Worm (Caenorhabditis elegans) whole organism, L4 larva: ENCODE data around the gene C55A1.6.

Source experiments
- D1046.2 ChIP-seq: fragments of 200-800 bp; sonication (Bioruptor generic); IDR thresholded peaks from 2 replicates; pipeline ENCODE4 v1.3.6; 2022; ENCODE audit warnings: missing genetic modification characterization, missing compliant biosample characterization
- R02D3.7 ChIP-seq: fragments of 150-350 bp; sonication (generic microtip); optimal IDR thresholded peaks from 3 replicates; lab custom pipeline; 2014; ENCODE audit warnings: missing biosample characterization, missing genetic modification characterization
- T20F7.1 ChIP-seq: fragments of 200-800 bp; sonication (Bioruptor generic); optimal IDR thresholded peaks from 2 replicates; lab custom pipeline; 2018; ENCODE audit warnings: mild to moderate bottlenecking, missing genetic modification characterization, missing compliant biosample characterization
- T26A8.4 ChIP-seq: fragments of 200-800 bp; sonication (Bioruptor generic); IDR thresholded peaks from 2 replicates; pipeline ENCODE4 v1.3.6; 2022; ENCODE audit warnings: missing genetic modification characterization, missing compliant biosample characterization
- Y105C5A.15 ChIP-seq: fragments of 200-800 bp; sonication (Bioruptor generic); IDR thresholded peaks from 2 replicates; pipeline ENCODE4 v1.3.6; 2022; ENCODE audit warnings: missing genetic modification characterization, missing compliant biosample characterization
- aha-1 ChIP-seq: fragments of 150-350 bp; peaks from one replicate; lab custom pipeline; 2014; ENCODE audit warnings: missing biosample characterization, missing genetic modification characterization
- ama-1 ChIP-seq: fragments of 150-350 bp; optimal IDR thresholded peaks from 2 replicates; lab custom pipeline; 2014; ENCODE audit warnings: inconsistent platforms, mixed read lengths
- arid-1 ChIP-seq: fragments of 200-800 bp; sonication (Bioruptor generic); conservative IDR thresholded peaks from 2 replicates; pipeline ENCODE4 v1.3.6; 2022; ENCODE audit warnings: missing genetic modification reagents, missing genetic modification characterization, missing compliant biosample characterization
- attf-4 ChIP-seq: sonication (generic microtip); optimal IDR thresholded peaks from 3 replicates; lab custom pipeline; 2017; ENCODE audit warnings: missing biosample characterization, missing genetic modification characterization
- ceh-62 ChIP-seq: sonication (generic microtip); optimal IDR thresholded peaks from 2 replicates; lab custom pipeline; 2017; ENCODE audit warnings: missing biosample characterization, missing genetic modification characterization
- daf-19 ChIP-seq: fragments of 200-800 bp; sonication (Bioruptor generic); conservative IDR thresholded peaks from 2 replicates; pipeline ENCODE4 v1.3.6; 2022; ENCODE audit warnings: missing genetic modification characterization, missing compliant biosample characterization
- dmd-6 ChIP-seq: fragments of 200-800 bp; sonication (Bioruptor generic); IDR thresholded peaks from 2 replicates; pipeline ENCODE4 v1.3.6; 2022; ENCODE audit warnings: missing genetic modification reagents, missing genetic modification characterization, missing compliant biosample characterization
- dmd-9 ChIP-seq: fragments of 200-800 bp; sonication (Bioruptor generic); IDR thresholded peaks from 2 replicates; pipeline ENCODE4 v1.3.6; 2022; ENCODE audit warnings: missing genetic modification reagents, missing genetic modification characterization, missing compliant biosample characterization
- egl-27 ChIP-seq: sonication (generic microtip); optimal IDR thresholded peaks from 3 replicates; lab custom pipeline; 2017; ENCODE audit warnings: missing biosample characterization, missing genetic modification reagents, missing genetic modification characterization
- gei-8 ChIP-seq: fragments of 200-800 bp; sonication (Bioruptor generic); optimal IDR thresholded peaks from 2 replicates; lab custom pipeline; 2018; ENCODE audit warnings: mild to moderate bottlenecking, missing genetic modification characterization, missing compliant biosample characterization
- hif-1 ChIP-seq, 2 experiments: sonication (generic microtip); optimal IDR thresholded peaks; 2 replicates each; lab custom pipeline; 2016 to 2017; ENCODE audit warnings: missing compliant biosample characterization in 2 of 2, missing genetic modification characterization in 2 of 2, missing genetic modification reagents in 2 of 2, missing genotype in 2 of 2, mild to moderate bottlenecking in 1 of 2
- hlh-11 ChIP-seq: fragments of 200-800 bp; sonication (Bioruptor generic); optimal IDR thresholded peaks from 2 replicates; lab custom pipeline; 2018; ENCODE audit warnings: mild to moderate bottlenecking, missing genetic modification characterization, missing compliant biosample characterization
- hmg-1.1 ChIP-seq: fragments of 200-800 bp; sonication (Bioruptor generic); IDR thresholded peaks from 2 replicates; pipeline ENCODE4 v1.3.6; 2022; ENCODE audit warnings: missing genetic modification reagents, missing genetic modification characterization, missing compliant biosample characterization
- lin-29 ChIP-seq: fragments of 200-800 bp; sonication (Bioruptor generic); IDR thresholded peaks from 2 replicates; pipeline ENCODE4 v1.3.6; 2022; ENCODE audit warnings: missing genetic modification reagents, missing genetic modification characterization, missing compliant biosample characterization
- lin-38 ChIP-seq: fragments of 200-800 bp; sonication (Bioruptor generic); IDR thresholded peaks from 2 replicates; pipeline ENCODE4 v1.3.6; 2022; ENCODE audit warnings: missing genetic modification reagents, missing genetic modification characterization, missing compliant biosample characterization
- lin-39 ChIP-seq: fragments of 150-350 bp; optimal IDR thresholded peaks from 2 replicates; lab custom pipeline; 2014; ENCODE audit warnings: missing biosample characterization, missing genetic modification reagents, missing genetic modification characterization
- lir-3 ChIP-seq: sonication (generic microtip); optimal IDR thresholded peaks from 2 replicates; lab custom pipeline; 2016; ENCODE audit warnings: mild to moderate bottlenecking, missing genetic modification characterization, missing compliant biosample characterization
- madf-9 ChIP-seq: fragments of 200-800 bp; sonication (Bioruptor generic); conservative IDR thresholded peaks from 2 replicates; pipeline ENCODE4 v1.3.6; 2022; ENCODE audit warnings: missing genetic modification reagents, missing genetic modification characterization, missing compliant biosample characterization
- mdl-1 ChIP-seq, 2 experiments: fragments of 150-350 bp in 1 of 2; sonication (generic microtip) in 1 of 2; optimal IDR thresholded peaks; 2 replicates each; lab custom pipeline; 2014 to 2017; ENCODE audit warnings: missing biosample characterization in 2 of 2, missing genetic modification characterization in 2 of 2
- mep-1 ChIP-seq: fragments of 150-350 bp; sonication (generic microtip); optimal IDR thresholded peaks from 3 replicates; lab custom pipeline; 2014; ENCODE audit warnings: missing biosample characterization, missing genetic modification characterization
- mes-2 ChIP-seq: sonication (generic microtip); optimal IDR thresholded peaks from 2 replicates; lab custom pipeline; 2016; ENCODE audit warnings: missing genotype, mild to moderate bottlenecking, missing genetic modification characterization, missing compliant biosample characterization; ENCODE audit not compliant: poor library complexity, severe bottlenecking
- mxl-2 ChIP-seq: fragments of 200-800 bp; sonication (Bioruptor generic); conservative IDR thresholded peaks from 2 replicates; pipeline ENCODE4 v1.3.6; 2022; ENCODE audit warnings: missing genetic modification reagents, missing genetic modification characterization, missing compliant biosample characterization
- nhr-11 ChIP-seq: fragments of 150-350 bp; optimal IDR thresholded peaks from 2 replicates; lab custom pipeline; 2014; ENCODE audit warnings: missing biosample characterization, missing genetic modification characterization
- nhr-111 ChIP-seq: fragments of 200-800 bp; sonication (Bioruptor generic); optimal IDR thresholded peaks from 2 replicates; lab custom pipeline; 2018; ENCODE audit warnings: mild to moderate bottlenecking, missing genetic modification characterization, missing compliant biosample characterization
- nhr-237 ChIP-seq: sonication (generic microtip); optimal IDR thresholded peaks from 2 replicates; lab custom pipeline; 2017; ENCODE audit warnings: missing biosample characterization, missing genetic modification characterization
- nhr-25 ChIP-seq: sonication (generic microtip); optimal IDR thresholded peaks from 2 replicates; lab custom pipeline; 2017; ENCODE audit warnings: missing genetic modification characterization, mild to moderate bottlenecking, missing compliant biosample characterization, antibody characterized with exemption, moderate library complexity, borderline replicate concordance; ENCODE audit not compliant: insufficient read depth
- nhr-28 ChIP-seq: fragments of 150-350 bp; optimal IDR thresholded peaks from 2 replicates; lab custom pipeline; 2014; ENCODE audit warnings: missing biosample characterization, missing genetic modification characterization
- nhr-41 ChIP-seq: fragments of 200-800 bp; sonication (Bioruptor generic); IDR thresholded peaks from 2 replicates; pipeline ENCODE4 v1.3.6; 2022; ENCODE audit warnings: missing genetic modification reagents, missing genetic modification characterization, missing compliant biosample characterization
- nhr-77 ChIP-seq: fragments of 150-350 bp; optimal IDR thresholded peaks from 2 replicates; lab custom pipeline; 2014; ENCODE audit warnings: missing biosample characterization, missing genetic modification characterization
- pha-4 ChIP-seq, 2 experiments: fragments of 150-350 bp in 1 of 2; fragments of 200-800 bp in 1 of 2; sonication (Bioruptor generic) in 1 of 2; IDR thresholded peaks in 1 of 2; optimal IDR thresholded peaks in 1 of 2; 2 replicates each; pipeline versions ENCODE4 v1.3.6 to Lab custom; 2014 to 2022; ENCODE audit warnings: missing genetic modification characterization in 2 of 2, missing genetic modification reagents in 2 of 2, missing biosample characterization in 1 of 2, missing compliant biosample characterization in 1 of 2
- pqm-1 ChIP-seq: sonication (generic microtip); optimal IDR thresholded peaks from 2 replicates; lab custom pipeline; 2017; ENCODE audit warnings: missing biosample characterization, missing genetic modification characterization
- rbr-2 ChIP-seq: sonication (generic microtip); optimal IDR thresholded peaks from 2 replicates; lab custom pipeline; 2016; ENCODE audit warnings: missing genotype, missing genetic modification characterization, missing compliant biosample characterization
- tag-97 ChIP-seq: fragments of 200-800 bp; sonication (Bioruptor generic); IDR thresholded peaks from 2 replicates; pipeline ENCODE4 v1.3.6; 2022; ENCODE audit warnings: missing genetic modification characterization, missing compliant biosample characterization
- tra-1 ChIP-seq: fragments of 200-800 bp; sonication (Bioruptor generic); IDR thresholded peaks from 2 replicates; pipeline ENCODE4 v1.3.6; 2022; ENCODE audit warnings: missing genetic modification reagents, missing genetic modification characterization, missing compliant biosample characterization
- unc-130 ChIP-seq: sonication (generic microtip); optimal IDR thresholded peaks from 2 replicates; lab custom pipeline; 2016; ENCODE audit warnings: missing genetic modification reagents, missing genetic modification characterization, missing compliant biosample characterization
- vab-7 ChIP-seq: fragments of 200-800 bp; sonication (Bioruptor generic); IDR thresholded peaks from 2 replicates; pipeline ENCODE4 v1.3.6; 2022; ENCODE audit warnings: missing genetic modification reagents, missing genetic modification characterization, missing compliant biosample characterization
- zag-1 ChIP-seq: fragments of 150-350 bp; optimal IDR thresholded peaks from 2 replicates; lab custom pipeline; 2014; ENCODE audit warnings: missing biosample characterization, missing genetic modification characterization
- zfp-2 ChIP-seq: sonication (generic microtip); optimal IDR thresholded peaks from 2 replicates; lab custom pipeline; 2016; ENCODE audit warnings: mild to moderate bottlenecking, missing genetic modification characterization, missing compliant biosample characterization
- zip-2 ChIP-seq: fragments of 150-350 bp; optimal IDR thresholded peaks from 2 replicates; lab custom pipeline; 2014; ENCODE audit warnings: missing biosample characterization, missing genetic modification characterization

The C55A1.6 gene

DNA sequence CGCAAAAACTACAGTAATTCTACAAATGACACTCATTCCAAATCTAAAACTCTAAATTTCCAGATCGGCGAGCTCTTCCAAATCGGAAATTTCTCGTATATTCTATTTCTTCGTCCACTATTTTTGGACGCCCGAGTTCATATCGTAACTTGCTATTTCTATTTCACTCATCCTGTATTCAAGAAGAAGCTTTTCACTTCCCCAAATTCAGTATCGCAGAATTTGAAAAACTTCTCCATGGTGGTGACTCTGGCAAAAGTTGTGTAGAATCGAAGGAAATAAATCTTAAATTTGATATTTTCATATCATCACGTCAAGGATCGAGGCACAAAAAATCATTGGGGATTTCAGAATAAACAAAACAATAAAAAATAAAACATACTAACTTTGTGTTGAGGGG lies 4.3 kb downstream of the C55A1.6 start (continued):
- TF ChIP-seq lin-29 (GFP tag; lab: Robert Waterston, UW) (no peak), ama-1 (peak; percentile 87)

DNA sequence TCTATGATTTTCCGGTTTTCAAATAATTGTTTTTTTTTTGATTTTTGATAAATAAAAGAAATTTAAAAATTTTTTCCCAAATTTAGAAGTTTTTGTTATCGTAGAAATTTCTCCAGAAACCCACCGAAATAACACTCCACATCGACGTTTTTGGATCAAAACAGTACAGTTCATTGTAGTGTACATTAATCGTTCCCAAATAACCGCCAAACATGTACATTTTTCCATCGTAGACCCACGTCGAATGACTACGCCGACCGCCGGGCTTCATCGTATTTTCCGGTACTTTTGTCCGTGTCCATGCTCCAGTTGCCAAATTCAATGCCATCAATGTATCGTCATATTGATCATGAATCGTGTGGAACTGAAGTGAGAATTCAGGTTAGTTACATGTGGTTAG lies 6.3 kb downstream of the C55A1.6 start, which contains the start of gene F53E4.2:
F53E4.2 (plus strand) TSS at position 301 of the 400 bp plus-strand sequence.
- TF ChIP-seq nhr-28, result no peak
- TF ChIP-seq D1046.2, result 0 out of 2 replicates have a peak, but pooled peaks have one; percentile 16
- no peak for TF ChIP-seq nhr-111 (GFP tag; lab: Kevin White, UChicago)

DNA sequence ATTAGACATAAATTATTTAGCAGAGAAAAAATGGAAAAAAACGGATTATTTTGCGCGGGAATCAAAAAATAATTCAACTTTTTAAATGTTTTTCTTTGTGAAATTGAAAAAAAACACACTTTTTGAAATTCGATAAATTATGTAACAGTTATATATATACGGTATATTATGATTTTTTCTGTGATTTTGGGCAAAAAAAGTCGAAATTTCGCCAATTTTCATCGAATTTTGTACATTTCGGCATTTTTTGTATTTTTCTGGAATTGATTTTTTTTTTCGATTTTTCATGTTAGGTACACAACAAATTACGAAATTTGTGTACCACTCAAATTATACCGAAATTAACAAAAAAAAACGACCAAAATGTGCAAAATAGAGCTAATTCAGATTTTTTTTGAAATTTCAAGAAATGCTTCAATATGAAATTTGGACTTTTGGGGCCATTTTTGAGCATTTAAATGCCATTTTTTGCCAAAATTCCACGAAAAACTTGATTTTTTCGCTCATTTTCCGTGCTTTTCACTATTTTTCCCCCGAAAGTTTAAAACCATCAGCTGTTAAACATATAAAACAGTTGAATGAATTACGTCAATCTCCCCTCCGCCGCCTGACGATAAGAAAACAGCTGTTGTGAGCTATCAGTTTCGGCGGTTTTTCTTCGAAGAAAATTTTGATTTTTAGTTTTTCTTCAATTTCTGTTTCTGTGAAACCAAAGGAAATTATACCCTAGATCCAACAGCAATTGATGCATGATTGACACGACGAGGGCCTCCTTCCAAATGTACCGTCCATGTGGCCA lies 10.6 kb downstream of the C55A1.6 start:
- TF ChIP-seq unc-130 (GFP tag; lab: Kevin White, UChicago), result no peak
- TF ChIP-seq hlh-11, result peak; percentile 49
- TF ChIP-seq nhr-41, result no peak
- TF ChIP-seq nhr-11 (tag; lab: Kevin White, UChicago), result peak; percentile 4
- TF ChIP-seq aha-1 (tag; lab: Kevin White, UChicago), result peak; percentile 98
- peak; percentile 49 for TF ChIP-seq dmd-6 (GFP tag; lab: Robert Waterston, UW)

DNA sequence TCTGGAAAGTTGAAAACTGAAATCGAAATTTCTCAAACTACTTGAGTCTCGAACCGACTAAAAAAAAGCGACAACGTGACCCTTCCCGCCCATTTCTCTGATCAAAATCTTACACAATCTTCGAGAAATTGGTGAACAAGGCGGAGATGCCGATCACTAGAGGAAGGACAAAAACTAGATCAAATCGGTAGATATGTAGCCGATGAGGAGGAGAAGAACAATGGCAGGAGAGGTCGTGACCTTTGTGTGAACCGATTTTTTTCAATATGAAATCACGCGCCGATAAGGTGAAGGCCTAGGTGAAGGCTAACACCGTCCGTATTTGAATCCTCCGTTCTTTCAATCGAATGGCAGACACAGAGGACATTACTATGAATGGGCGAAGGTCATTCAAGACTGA lies 13.2 kb downstream of the C55A1.6 start:
- TF ChIP-seq nhr-237 (tag; lab: Kevin White, UChicago) (no peak), R02D3.7 (tag; lab: Kevin White, UChicago) (no peak), mxl-2 (GFP tag; lab: Robert Waterston, UW) (no peak), lin-38 (GFP tag; lab: Robert Waterston, UW) (no peak), madf-9 (GFP tag; lab: Robert Waterston, UW) (no peak), mdl-1 (tag; optimal IDR thresholded peaks at IDR 0.05; lab: Kevin White, UChicago) (no peak), hmg-1.1 (no peak), rbr-2 (tag; lab: Kevin White, UChicago) (no peak), zfp-2 (tag; lab: Kevin White, UChicago) (no peak), tra-1 (GFP tag; lab: Robert Waterston, UW) (0 out of 2 replicates have a peak, but pooled peaks have one; percentile 7), mes-2 (tag; lab: Kevin White, UChicago) (no peak), unc-130 (GFP tag; lab: Kevin White, UChicago) (no peak), attf-4 (no peak), ceh-62 (tag; lab: Kevin White, UChicago) (no peak), lin-39 (tag; lab: Kevin White, UChicago) (no peak), T20F7.1 (GFP tag; lab: Kevin White, UChicago) (no peak), nhr-77 (tag; lab: Kevin White, UChicago) (no peak), Y105C5A.15 (GFP tag; lab: Robert Waterston, UW) (no peak), pqm-1 (tag; lab: Kevin White, UChicago) (no peak), hif-1 (tag; optimal IDR thresholded peaks at IDR 0.05; lab: Kevin White, UChicago) (no peak), egl-27 (tag; lab: Kevin White, UChicago) (no peak), dmd-9 (GFP tag; lab: Robert Waterston, UW) (no peak), mep-1 (tag; lab: Kevin White, UChicago) (peak; percentile 44), nhr-41 (0 out of 2 replicates have a peak, but pooled peaks have one; percentile 6), lir-3 (tag; lab: Kevin White, UChicago) (no peak), gei-8 (GFP tag; lab: Kevin White, UChicago) (no peak), vab-7 (GFP tag; lab: Robert Waterston, UW) (no peak), arid-1 (no peak), T26A8.4 (GFP tag; lab: Robert Waterston, UW) (no peak), daf-19 (no peak), tag-97 (no peak), nhr-25 (peak; percentile 94), zip-2 (tag; lab: Kevin White, UChicago) (no peak), zag-1 (no peak), nhr-11 (tag; lab: Kevin White, UChicago) (no peak), nhr-28 (peak; percentile 20), pha-4 (GFP tag; IDR thresholded peaks at IDR 0.05; lab: Robert Waterston, UW) (no peak), pha-4 (tag; optimal IDR thresholded peaks at IDR 0.05; lab: Kevin White, UChicago) (no peak)
